Worm (Caenorhabditis elegans) whole organism, L1 larva: ENCODE results near the gene W06D11.5.

ENCODE experiments used
- Y116A8C.19 ChIP-seq: sonication (generic microtip); optimal IDR thresholded peaks from 2 replicates; lab custom pipeline; 2016; ENCODE audit warnings: missing compliant biosample characterization, missing genetic modification characterization, borderline replicate concordance
- alr-1 ChIP-seq: fragments of 200-800 bp; sonication (Bioruptor generic); optimal IDR thresholded peaks from 2 replicates; lab custom pipeline; 2018; ENCODE audit warnings: borderline replicate concordance, mild to moderate bottlenecking, missing genetic modification characterization, missing compliant biosample characterization
- aly-2 ChIP-seq: fragments of 150-350 bp; optimal IDR thresholded peaks from 2 replicates; lab custom pipeline; 2014; ENCODE audit warnings: missing biosample characterization, missing genetic modification characterization
- blmp-1 ChIP-seq: fragments of 150-350 bp; optimal IDR thresholded peaks from 2 replicates; lab custom pipeline; 2014; ENCODE audit warnings: missing biosample characterization, missing genetic modification characterization
- ceh-88 ChIP-seq: fragments of 200-800 bp; sonication (Bioruptor generic); IDR thresholded peaks from 2 replicates; pipeline ENCODE4 v1.3.6; 2022; ENCODE audit warnings: missing genetic modification characterization, missing compliant biosample characterization
- ces-1 ChIP-seq: fragments of 150-350 bp; optimal IDR thresholded peaks from 2 replicates; lab custom pipeline; 2014; ENCODE audit warnings: missing biosample characterization, missing genetic modification reagents, missing genetic modification characterization
- dpl-1 ChIP-seq, 3 experiments: fragments of 150-350 bp in 2 of 3; sonication (generic microtip) in 1 of 3; optimal IDR thresholded peaks; 2 replicates each; lab custom pipeline; 2014 to 2017; ENCODE audit warnings: missing biosample characterization in 3 of 3, missing genetic modification characterization in 3 of 3, missing genetic modification reagents in 3 of 3
- dsc-1 ChIP-seq: sonication (generic microtip); optimal IDR thresholded peaks from 2 replicates; lab custom pipeline; 2016; ENCODE audit warnings: mild to moderate bottlenecking, missing genetic modification characterization, missing compliant biosample characterization
- egl-13 ChIP-seq: sonication (generic microtip); optimal IDR thresholded peaks from 2 replicates; lab custom pipeline; 2016; ENCODE audit warnings: missing genotype, missing genetic modification reagents, missing genetic modification characterization, missing compliant biosample characterization
- egl-27 ChIP-seq, 2 experiments: fragments of 150-350 bp in 1 of 2; sonication (generic microtip); optimal IDR thresholded peaks; 3 replicates each; lab custom pipeline; 2017 to 2018; ENCODE audit warnings: missing biosample characterization in 2 of 2, missing genetic modification characterization in 2 of 2, missing genetic modification reagents in 2 of 2
- elt-3 ChIP-seq, 6 experiments: fragments of 150-350 bp in 1 of 6; sonication (generic microtip); optimal IDR thresholded peaks; 2 replicates each; lab custom pipeline; 2017 to 2018; ENCODE audit warnings: missing biosample characterization in 6 of 6, missing genetic modification characterization in 6 of 6, inconsistent platforms in 1 of 6
- fkh-4 ChIP-seq: sonication (generic microtip); optimal IDR thresholded peaks from 2 replicates; lab custom pipeline; 2016; ENCODE audit warnings: missing compliant biosample characterization, missing genetic modification characterization, borderline replicate concordance
- fkh-8 ChIP-seq: sonication (generic microtip); optimal IDR thresholded peaks from 2 replicates; lab custom pipeline; 2016; ENCODE audit warnings: mild to moderate bottlenecking, missing genetic modification characterization, missing compliant biosample characterization
- fos-1 ChIP-seq: fragments of 150-350 bp; optimal IDR thresholded peaks from 2 replicates; lab custom pipeline; 2014; ENCODE audit warnings: missing biosample characterization, missing genetic modification characterization
- grh-1 ChIP-seq: fragments of 200-800 bp; sonication (Bioruptor generic); IDR thresholded peaks from 2 replicates; pipeline ENCODE4 v1.3.6; 2022; ENCODE audit warnings: missing genetic modification reagents, missing genetic modification characterization, missing compliant biosample characterization
- hlh-17 ChIP-seq: fragments of 200-800 bp; sonication (Bioruptor generic); optimal IDR thresholded peaks from 2 replicates; lab custom pipeline; 2018; ENCODE audit warnings: missing genetic modification characterization, mild to moderate bottlenecking, missing compliant biosample characterization, moderate library complexity, borderline replicate concordance
- hlh-4 ChIP-seq: sonication (generic microtip); optimal IDR thresholded peaks from 2 replicates; lab custom pipeline; 2016; ENCODE audit warnings: mild to moderate bottlenecking, missing genetic modification characterization, missing compliant biosample characterization
- hpl-2 ChIP-seq: fragments of 150-350 bp; optimal IDR thresholded peaks from 2 replicates; lab custom pipeline; 2014; ENCODE audit warnings: missing biosample characterization, missing genetic modification reagents, missing genetic modification characterization
- irx-1 ChIP-seq: sonication (generic microtip); optimal IDR thresholded peaks from 2 replicates; lab custom pipeline; 2016; ENCODE audit warnings: missing genetic modification characterization, missing compliant biosample characterization
- jun-1 ChIP-seq: fragments of 150-350 bp; optimal IDR thresholded peaks from 2 replicates; lab custom pipeline; 2014; ENCODE audit warnings: missing biosample characterization, missing genetic modification reagents, missing genetic modification characterization
- lin-13 ChIP-seq: fragments of 150-350 bp; optimal IDR thresholded peaks from 2 replicates; lab custom pipeline; 2014; ENCODE audit warnings: missing biosample characterization, missing genetic modification reagents, missing genetic modification characterization
- lin-14 ChIP-seq: fragments of 200-800 bp; sonication (Bioruptor generic); optimal IDR thresholded peaks from 2 replicates; lab custom pipeline; 2018; ENCODE audit warnings: mild to moderate bottlenecking, missing genetic modification characterization, moderate library complexity, missing compliant biosample characterization
- lin-39 ChIP-seq: fragments of 150-350 bp; optimal IDR thresholded peaks from 2 replicates; lab custom pipeline; 2014; ENCODE audit warnings: missing biosample characterization, missing genetic modification reagents, missing genetic modification characterization
- lsy-2 ChIP-seq, 2 experiments: fragments of 150-350 bp; optimal IDR thresholded peaks; 2 replicates each; lab custom pipeline; 2014; ENCODE audit warnings: missing biosample characterization in 2 of 2, missing genetic modification characterization in 2 of 2
- mab-9 ChIP-seq: fragments of 200-800 bp; sonication (Bioruptor generic); IDR thresholded peaks from 2 replicates; pipeline ENCODE4 v1.3.6; 2022; ENCODE audit warnings: missing genetic modification reagents, missing genetic modification characterization, missing compliant biosample characterization
- mdl-1 ChIP-seq, 2 experiments: fragments of 150-350 bp; optimal IDR thresholded peaks; 2 replicates each; lab custom pipeline; 2014 to 2017; ENCODE audit warnings: missing biosample characterization in 2 of 2, missing genetic modification characterization in 2 of 2, inconsistent platforms in 1 of 2
- mep-1 ChIP-seq: fragments of 150-350 bp; optimal IDR thresholded peaks from 2 replicates; lab custom pipeline; 2014; ENCODE audit warnings: missing biosample characterization, missing genetic modification characterization
- nhr-12 ChIP-seq: sonication (generic microtip); optimal IDR thresholded peaks from 2 replicates; lab custom pipeline; 2017; ENCODE audit warnings: missing biosample characterization, missing genetic modification characterization
- nhr-19 ChIP-seq: fragments of 200-800 bp; sonication (Bioruptor generic); conservative IDR thresholded peaks from 2 replicates; pipeline ENCODE4 v1.3.6; 2022; ENCODE audit warnings: missing genetic modification characterization, missing compliant biosample characterization
- nhr-20 ChIP-seq: sonication (generic microtip); optimal IDR thresholded peaks from 2 replicates; lab custom pipeline; 2016; ENCODE audit warnings: mild to moderate bottlenecking, missing genetic modification characterization, missing compliant biosample characterization
- nhr-237 ChIP-seq: fragments of 150-350 bp; optimal IDR thresholded peaks from 2 replicates; lab custom pipeline; 2014; ENCODE audit warnings: missing biosample characterization, missing genetic modification characterization
- nhr-28 ChIP-seq: fragments of 150-350 bp; optimal IDR thresholded peaks from 2 replicates; lab custom pipeline; 2014; ENCODE audit warnings: missing biosample characterization, missing genetic modification characterization
- nhr-77 ChIP-seq: fragments of 150-350 bp; optimal IDR thresholded peaks from 2 replicates; lab custom pipeline; 2014; ENCODE audit warnings: missing biosample characterization, missing genetic modification characterization
- nhr-90 ChIP-seq: sonication (generic microtip); optimal IDR thresholded peaks from 2 replicates; lab custom pipeline; 2016; ENCODE audit warnings: mild to moderate bottlenecking, missing genetic modification characterization, missing compliant biosample characterization; ENCODE audit not compliant: poor library complexity
- sptf-1 ChIP-seq: fragments of 150-350 bp; optimal IDR thresholded peaks from 2 replicates; lab custom pipeline; 2014; ENCODE audit warnings: missing biosample characterization, missing genetic modification characterization
- sup-37 ChIP-seq: fragments of 200-800 bp; sonication (Bioruptor generic); optimal IDR thresholded peaks from 2 replicates; lab custom pipeline; 2018; ENCODE audit warnings: mild to moderate bottlenecking, missing genetic modification characterization, missing compliant biosample characterization
- swsn-7 ChIP-seq: sonication (generic microtip); optimal IDR thresholded peaks from 2 replicates; lab custom pipeline; 2016; ENCODE audit warnings: missing genetic modification characterization, missing compliant biosample characterization
- tbx-2 ChIP-seq: sonication (generic microtip); optimal IDR thresholded peaks from 2 replicates; lab custom pipeline; 2016; ENCODE audit warnings: missing genetic modification characterization, missing compliant biosample characterization
- tlp-1 ChIP-seq: fragments of 150-350 bp; optimal IDR thresholded peaks from 2 replicates; lab custom pipeline; 2014; ENCODE audit warnings: missing biosample characterization, missing genetic modification characterization
- unc-86 ChIP-seq: sonication (generic microtip); optimal IDR thresholded peaks from 2 replicates; lab custom pipeline; 2016; ENCODE audit warnings: missing genetic modification characterization, missing compliant biosample characterization
- unc-98 ChIP-seq: fragments of 200-800 bp; sonication (Bioruptor generic); IDR thresholded peaks from 2 replicates; pipeline ENCODE4 v1.3.6; 2022; ENCODE audit warnings: missing genetic modification characterization, missing compliant biosample characterization
- zag-1 ChIP-seq: fragments of 150-350 bp; optimal IDR thresholded peaks from 2 replicates; lab custom pipeline; 2014; ENCODE audit warnings: missing biosample characterization, missing genetic modification characterization
- zip-4 ChIP-seq: fragments of 200-800 bp; sonication (Bioruptor generic); optimal IDR thresholded peaks from 2 replicates; lab custom pipeline; 2018; ENCODE audit warnings: mild to moderate bottlenecking, missing genetic modification characterization, moderate library complexity, missing compliant biosample characterization
- ztf-4 ChIP-seq: fragments of 150-350 bp; optimal IDR thresholded peaks from 2 replicates; lab custom pipeline; 2014; ENCODE audit warnings: missing biosample characterization, missing genetic modification characterization

Gene W06D11.5

ce11 chrX:12321357-12321756, 21.4 kb downstream of the W06D11.5 start, which contains the start of gene F17A2.13:
Gene F17A2.13, plus strand, starts transcription at chrX:12321657.
- TF ChIP-seq lin-39 (tag; lab: Kevin White, UChicago) (no peak), blmp-1 (no peak), lin-13 (no peak), nhr-237 (tag; lab: Kevin White, UChicago) (no peak), unc-86 (no peak), Y116A8C.19 (tag; lab: Kevin White, UChicago) (no peak), dpl-1 (GFP tag; optimal IDR thresholded peaks at IDR 0.05; lab: Kevin White, UChicago) (no peak), swsn-7 (tag; lab: Kevin White, UChicago) (no peak), hlh-17 (GFP tag; lab: Kevin White, UChicago) (no peak), ceh-88 (no peak), unc-98 (no peak), zag-1 (tag; lab: Kevin White, UChicago) (no peak), sptf-1 (no peak), nhr-12 (no peak), fkh-8 (no peak), tbx-2 (tag; lab: Kevin White, UChicago) (no peak), lsy-2 (tag; optimal IDR thresholded peaks at IDR 0.05; lab: Kevin White, UChicago) (no peak)

- no peak for TF ChIP-seq alr-1 (tag; lab: Kevin White, UChicago)
- no peak for TF ChIP-seq grh-1 (GFP tag; lab: Robert Waterston, UW)
- TF ChIP-seq hlh-4 (tag; lab: Kevin White, UChicago) = peak; percentile 19
- no peak for TF ChIP-seq lin-13
- peak; percentile 44 for TF ChIP-seq fkh-8
- no peak for TF ChIP-seq tlp-1
These were observed 23.5 kb downstream of the W06D11.5 start, which contains the start of gene srd-40 for ce11 chrX:12323439-12323838. Gene srd-40, plus strand, starts transcription at chrX:12323739.

- no peak for TF ChIP-seq nhr-77 (tag; lab: Kevin White, UChicago)
- no peak for TF ChIP-seq sup-37
- no peak for TF ChIP-seq lin-13
- no peak for TF ChIP-seq nhr-20
- no peak for TF ChIP-seq alr-1 (tag; lab: Kevin White, UChicago)
- TF ChIP-seq ces-1 (GFP tag; lab: Kevin White, UChicago) = no peak
- TF ChIP-seq ztf-4 (tag; lab: Kevin White, UChicago) = no peak
- TF ChIP-seq aly-2 (tag; lab: Kevin White, UChicago) = no peak
- TF ChIP-seq fos-1 (tag; lab: Kevin White, UChicago) = no peak
- TF ChIP-seq nhr-237 (tag; lab: Kevin White, UChicago) = no peak
- no peak for TF ChIP-seq nhr-12
- TF ChIP-seq irx-1 (tag; lab: Kevin White, UChicago) = no peak
- TF ChIP-seq nhr-28 (tag; lab: Kevin White, UChicago) = no peak
- TF ChIP-seq egl-27 (tag; optimal IDR thresholded peaks at IDR 0.05; lab: Kevin White, UChicago) = no peak
- TF ChIP-seq nhr-19 (GFP tag; lab: Robert Waterston, UW) = no peak
- TF ChIP-seq fkh-8 = no peak
- TF ChIP-seq zip-4 (GFP tag; lab: Kevin White, UChicago) = no peak
- TF ChIP-seq nhr-90 (tag; lab: Kevin White, UChicago) = no peak
- no peak for TF ChIP-seq mdl-1 (tag; optimal IDR thresholded peaks at IDR 0.05; lab: Kevin White, UChicago)
- TF ChIP-seq, all 84 proteins: peak for 0
These were observed 26.5 kb downstream of the W06D11.5 start, which contains the start of gene srd-41 for ce11 chrX:12326424-12326823. Gene srd-41, plus strand, starts transcription at chrX:12326724.

ce11 chrX:12328676-12329075, 28.7 kb downstream of the W06D11.5 start, which contains the start of gene srd-45:
Gene srd-45, plus strand, starts transcription at chrX:12328976.
- no peak for TF ChIP-seq fkh-4 (tag; lab: Kevin White, UChicago)
- no peak for TF ChIP-seq hpl-2 (GFP tag; lab: Kevin White, UChicago)
- no peak for TF ChIP-seq jun-1
- TF ChIP-seq lin-14 = no peak
- TF ChIP-seq Y116A8C.19 (tag; lab: Kevin White, UChicago) = no peak
- TF ChIP-seq dpl-1 (GFP tag; optimal IDR thresholded peaks at IDR 0.05; lab: Kevin White, UChicago) = no peak
- TF ChIP-seq mab-9 (GFP tag; lab: Robert Waterston, UW) = no peak
- TF ChIP-seq egl-13 (tag; lab: Kevin White, UChicago) = no peak
- TF ChIP-seq ztf-4 (tag; lab: Kevin White, UChicago) = no peak
- TF ChIP-seq elt-3 (tag; optimal IDR thresholded peaks at IDR 0.05; lab: Kevin White, UChicago) = no peak
- TF ChIP-seq mep-1 (tag; lab: Kevin White, UChicago) = no peak
- no peak for TF ChIP-seq dsc-1 (tag; lab: Kevin White, UChicago)
